Fruit fly (Drosophila melanogaster) whole organism: ENCODE data around the gene erm.

Experiments used
- CG8478 ChIP-seq: fragments of >200 bp; optimal IDR thresholded peaks from 2 replicates; lab custom pipeline; 2018; ENCODE audit warnings: inconsistent platforms
- Dll ChIP-seq: fragments of >200 bp; optimal IDR thresholded peaks from 2 replicates; lab custom pipeline; 2017
- EcR ChIP-seq, 2 experiments: fragments of >200 bp; optimal IDR thresholded peaks; 2 replicates each; lab custom pipeline; 2017; ENCODE audit warnings: missing biosample characterization in 2 of 2, missing genetic modification characterization in 2 of 2, missing genetic modification reagents in 2 of 2
- pan ChIP-seq: fragments of >200 bp; optimal IDR thresholded peaks from 2 replicates; lab custom pipeline; 2017
- psq ChIP-seq: fragments of >200 bp; optimal IDR thresholded peaks from 2 replicates; lab custom pipeline; 2017
- usp ChIP-seq: fragments of >200 bp; optimal IDR thresholded peaks from 2 replicates; lab custom pipeline; 2017; ENCODE audit warnings: missing biosample characterization, missing genetic modification characterization, mixed read lengths

erm gene

DNA sequence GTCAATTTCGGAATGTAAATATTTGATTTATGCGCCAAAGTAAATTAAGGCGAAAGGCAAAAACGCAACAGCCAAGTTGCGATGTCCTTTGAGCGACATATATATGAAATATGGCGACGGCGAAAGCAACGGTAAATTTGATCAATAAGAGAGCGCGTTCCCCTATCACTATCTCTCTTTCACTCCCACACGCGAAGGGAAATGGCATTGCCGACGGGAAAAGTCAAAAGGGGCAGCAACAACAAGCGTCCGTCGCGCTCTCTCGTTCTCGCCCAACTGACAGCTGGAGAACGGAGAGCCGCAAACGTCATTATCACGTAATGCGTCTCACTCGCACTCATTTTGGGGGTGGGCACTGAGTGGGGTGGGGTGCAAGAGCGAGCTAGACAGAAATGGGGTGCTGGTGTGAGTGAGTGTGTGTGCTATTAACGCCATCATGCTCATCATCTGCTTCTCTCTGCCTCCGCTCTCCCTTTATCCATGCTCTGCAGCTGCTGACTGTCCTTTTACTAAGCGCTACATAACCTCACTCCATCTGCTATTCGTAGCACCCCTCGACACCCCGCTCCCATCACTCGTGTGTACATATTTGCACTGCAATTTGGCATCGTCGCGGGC is at the start of gene erm:
Gene erm, minus strand, starts transcription at position 51 of the 618 bp plus-strand sequence.
- TF ChIP-seq EcR (GFP tag; optimal IDR thresholded peaks at IDR 0.05; lab: Kevin White, UChicago), result no peak
- TF ChIP-seq CG8478, result no peak
- no peak for TF ChIP-seq pan
- no peak for TF ChIP-seq psq
- no peak for TF ChIP-seq Dll (lab: Kevin White, UChicago)
- no peak for TF ChIP-seq usp

dm6 chr2L:2015204-2015603 is 45.0 kb upstream of the erm start:
- TF ChIP-seq pan, result no peak
- no peak for TF ChIP-seq CG8478
- TF ChIP-seq psq, result no peak

- TF ChIP-seq EcR (GFP tag; optimal IDR thresholded peaks at IDR 0.05; lab: Kevin White, UChicago) (no peak), usp (no peak), psq (no peak), pan (no peak), CG8478 (no peak), Dll (lab: Kevin White, UChicago) (no peak)
Observed at dm6 chr2L:2013836-2014434, 43.8 kb upstream of the erm start.

- TF ChIP-seq pan (no peak), psq (no peak), CG8478 (no peak), usp (no peak), Dll (lab: Kevin White, UChicago) (no peak), EcR (GFP tag; optimal IDR thresholded peaks at IDR 0.05; lab: Kevin White, UChicago) (no peak)
Observed at dm6 chr2L:2013057-2013456, 42.9 kb upstream of the erm start.

DNA sequence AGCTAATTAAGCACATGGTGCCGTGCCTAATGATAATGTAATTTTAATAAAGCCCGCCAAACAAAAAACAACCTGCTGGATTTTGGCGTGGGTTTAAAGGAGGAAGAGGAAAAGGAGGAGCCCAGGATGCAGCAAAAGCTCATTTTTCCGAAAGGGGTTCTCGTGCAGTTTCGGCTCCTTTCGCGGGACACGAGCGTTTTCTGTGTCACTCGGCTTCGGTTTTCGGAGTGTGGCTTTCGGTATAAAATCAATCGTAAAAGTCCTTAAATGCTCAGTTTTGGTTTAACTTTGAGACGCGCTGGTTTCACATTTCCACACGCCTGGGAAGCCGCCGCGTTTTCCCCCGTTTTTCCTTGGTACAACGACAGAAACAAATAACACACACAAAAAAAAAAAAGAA is 41.3 kb upstream of the erm start:
- no peak for TF ChIP-seq CG8478
- TF ChIP-seq usp, result no peak
- no peak for TF ChIP-seq Dll (lab: Kevin White, UChicago)
- no peak for TF ChIP-seq pan

dm6 chr2L:2010335-2011061 is 40.3 kb upstream of the erm start:
- TF ChIP-seq CG8478 (no peak), Dll (lab: Kevin White, UChicago) (no peak), psq (no peak), usp (no peak), pan (no peak), EcR (GFP tag; optimal IDR thresholded peaks at IDR 0.05; lab: Kevin White, UChicago) (no peak)

DNA sequence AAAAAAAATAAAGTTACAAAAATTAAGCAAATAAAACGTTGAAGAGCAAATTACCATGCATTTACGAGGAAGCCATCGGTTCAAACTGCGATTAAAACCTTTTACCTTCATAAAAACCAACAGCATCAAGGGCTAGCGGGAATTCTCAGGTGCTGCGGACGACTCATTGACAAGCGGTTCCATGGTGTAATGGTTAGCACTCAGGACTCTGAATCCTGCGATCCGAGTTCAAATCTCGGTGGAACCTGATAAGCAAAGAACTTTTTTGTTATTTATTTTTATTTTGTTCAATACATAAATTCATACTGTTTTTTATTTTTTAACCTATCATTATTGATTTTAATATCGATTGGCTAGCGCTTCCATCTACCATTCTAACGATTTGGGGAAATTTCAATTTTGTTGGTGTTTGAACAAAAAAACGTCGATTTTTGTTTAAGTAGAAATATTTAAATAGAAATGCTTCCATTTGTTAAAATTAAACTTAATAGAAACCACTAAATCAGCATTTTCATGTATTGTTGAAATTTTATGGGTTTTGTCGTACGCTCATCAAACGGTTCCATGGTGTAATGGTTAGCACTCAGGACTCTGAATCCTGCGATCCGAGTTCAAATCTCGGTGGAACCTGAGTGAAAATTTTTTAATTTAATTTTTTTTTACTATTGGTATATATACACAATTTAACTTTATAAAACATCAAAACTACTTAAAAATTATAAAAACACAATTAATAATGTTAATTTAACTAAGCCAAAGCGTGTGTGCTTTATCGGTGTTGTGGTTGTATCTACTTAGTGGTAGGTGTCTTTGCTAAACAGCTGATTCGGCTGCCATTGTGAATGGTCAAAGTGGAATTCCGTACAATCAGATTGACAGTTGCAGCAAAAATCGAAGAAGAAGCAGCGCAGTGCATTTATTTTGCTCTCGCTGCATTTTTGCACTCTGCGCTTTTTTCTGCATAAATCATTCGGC is 39.1 kb upstream of the erm start, which contains the start of gene CG4238:
Gene CG4238, plus strand, starts transcription at position 880 of the 975 bp plus-strand sequence.
- TF ChIP-seq usp (no peak), psq (no peak), EcR (GFP tag; optimal IDR thresholded peaks at IDR 0.05; lab: Kevin White, UChicago) (no peak), pan (no peak), CG8478 (no peak), Dll (lab: Kevin White, UChicago) (no peak)

dm6 chr2L:2008114-2008513 is 38.0 kb upstream of the erm start, which contains the start of gene Nplp4:
Gene Nplp4 (plus strand): TSS chr2L:2008414.
- TF ChIP-seq EcR (GFP tag; optimal IDR thresholded peaks at IDR 0.05; lab: Kevin White, UChicago) (no peak), Dll (lab: Kevin White, UChicago) (no peak), psq (no peak), CG8478 (no peak), usp (no peak), pan (no peak)

DNA sequence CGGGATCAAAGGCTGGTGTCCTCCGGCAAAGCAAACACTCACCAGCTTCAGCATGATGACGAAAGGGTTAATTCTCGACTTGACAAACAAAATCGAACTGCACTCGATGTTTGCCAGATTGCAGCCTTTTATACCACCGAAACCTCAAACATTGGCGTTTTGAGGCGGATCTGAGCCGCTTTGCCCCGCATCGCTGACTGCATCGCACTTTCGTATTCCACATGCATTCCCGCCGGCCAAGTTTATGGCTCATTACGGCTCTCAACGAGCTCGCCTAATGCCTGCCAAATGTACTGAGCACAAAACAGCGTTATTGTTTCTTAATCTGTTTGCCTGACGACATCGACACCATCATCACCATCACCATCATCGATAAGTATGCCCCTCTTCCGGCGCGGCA is 36.9 kb upstream of the erm start, which contains the start of gene CG15353:
Gene CG15353, minus strand, starts transcription at position 101 of the 400 bp plus-strand sequence.
- TF ChIP-seq pan (no peak), psq (no peak), usp (no peak), CG8478 (no peak), Dll (lab: Kevin White, UChicago) (no peak), EcR (GFP tag; optimal IDR thresholded peaks at IDR 0.05; lab: Kevin White, UChicago) (no peak)

- no peak for TF ChIP-seq EcR (GFP tag; optimal IDR thresholded peaks at IDR 0.05; lab: Kevin White, UChicago)
- TF ChIP-seq psq, result no peak
- no peak for TF ChIP-seq pan
- TF ChIP-seq CG8478, result no peak
- TF ChIP-seq Dll (lab: Kevin White, UChicago), result no peak
- no peak for TF ChIP-seq usp
Observed at dm6 chr2L:2006082-2006669, 36.0 kb upstream of the erm start, which contains the start of gene CG33543. Gene CG33543 (minus strand): TSS chr2L:2006313.

DNA sequence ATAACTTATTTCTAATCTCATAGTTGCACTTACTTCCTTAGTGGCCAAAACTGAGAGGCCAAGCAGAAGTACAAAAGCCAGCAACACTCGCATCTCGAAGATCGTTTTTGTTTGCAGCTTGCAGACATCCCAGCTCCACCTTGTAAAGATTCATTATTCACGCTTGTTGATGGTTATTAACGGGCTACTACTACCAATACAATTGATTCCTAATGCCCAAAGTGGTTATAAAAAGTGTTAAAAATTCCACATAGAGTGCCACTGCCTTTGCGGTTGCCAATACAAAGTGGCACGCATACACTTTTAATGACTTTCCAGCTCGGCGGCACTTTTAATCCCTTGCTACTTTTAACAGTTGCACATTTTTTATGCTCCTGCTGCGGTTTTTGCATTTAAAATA is 21.9 kb upstream of the erm start, which contains the start of gene Obp22a:
Gene Obp22a, minus strand, starts transcription at position 101 of the 400 bp plus-strand sequence.
- TF ChIP-seq CG8478, result no peak
- no peak for TF ChIP-seq Dll (lab: Kevin White, UChicago)
- no peak for TF ChIP-seq EcR (GFP tag; optimal IDR thresholded peaks at IDR 0.05; lab: Kevin White, UChicago)
- no peak for TF ChIP-seq usp
- TF ChIP-seq psq, result no peak
- TF ChIP-seq pan, result no peak
